Worm (Caenorhabditis elegans): Measurements from ENCODE around the gene nspd-4.

ce11 chrII:4871834-4872233 is 29.4 kb downstream of the nspd-4 start:
- TF ChIP-seq C08G9.2 (tag; optimal IDR thresholded peaks at IDR 0.05) (no peak), ceh-48 (tag; optimal IDR thresholded peaks at IDR 0.05) (no peak), hlh-8 (tag; optimal IDR thresholded peaks at IDR 0.05) (no peak)
